Fruit fly (Drosophila melanogaster) whole organism: ENCODE measurements around the gene mRpL55.

Experiments
- CG8478 ChIP-seq: fragments of >200 bp; optimal IDR thresholded peaks from 2 replicates; lab custom pipeline; 2018; ENCODE audit warnings: inconsistent platforms
- EcR ChIP-seq, 2 experiments: fragments of >200 bp; optimal IDR thresholded peaks; 2 replicates each; lab custom pipeline; 2017; ENCODE audit warnings: missing biosample characterization in 2 of 2, missing genetic modification characterization in 2 of 2, missing genetic modification reagents in 2 of 2
- pan ChIP-seq: fragments of >200 bp; optimal IDR thresholded peaks from 2 replicates; lab custom pipeline; 2017
- psq ChIP-seq: fragments of >200 bp; optimal IDR thresholded peaks from 2 replicates; lab custom pipeline; 2017
- usp ChIP-seq: fragments of >200 bp; optimal IDR thresholded peaks from 2 replicates; lab custom pipeline; 2017; ENCODE audit warnings: missing biosample characterization, missing genetic modification characterization, mixed read lengths

DNA sequence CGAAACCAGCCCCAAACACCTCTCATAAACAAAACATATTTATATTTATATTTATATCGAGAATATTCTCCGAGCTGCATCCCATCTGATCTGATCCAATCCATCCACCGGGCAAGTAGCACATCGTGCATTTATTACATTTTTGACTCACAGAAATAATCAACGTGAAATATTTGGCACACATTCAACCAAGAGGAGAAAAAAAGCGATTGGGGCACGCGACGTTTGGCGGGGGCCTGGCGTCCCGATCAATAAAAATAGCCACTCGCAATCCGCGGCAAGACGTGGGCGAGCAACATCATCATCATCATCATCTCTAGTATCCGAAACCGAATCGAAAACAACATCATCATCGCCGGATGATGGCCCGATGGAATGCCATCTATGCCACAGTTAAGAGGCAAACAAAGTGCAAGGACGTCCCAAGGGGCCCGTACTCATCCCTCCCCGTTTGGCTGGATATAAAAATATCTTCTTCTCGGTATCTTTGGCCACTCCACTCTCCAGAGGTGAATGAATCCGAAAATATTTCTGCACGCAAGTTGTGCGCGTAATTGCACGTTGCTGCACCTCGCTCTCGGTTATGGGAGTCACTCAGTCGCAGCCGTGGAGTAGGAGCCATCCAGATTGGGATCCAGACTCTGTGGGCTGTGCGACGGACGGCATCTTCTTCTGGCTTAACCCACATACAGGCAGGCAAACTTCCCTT is 13.9 kb downstream of the mRpL55 start:
- TF ChIP-seq pan (lab: Kevin White, UChicago) (no peak), psq (no peak), EcR (GFP tag; optimal IDR thresholded peaks at IDR 0.05; lab: Kevin White, UChicago) (peak in 1 of 2 experiments; percentile 59), CG8478 (lab: Kevin White, UChicago) (no peak), usp (no peak)
